Worm (Caenorhabditis elegans) whole organism, L1 larva: ENCODE measurements around the gene C33D9.10.

ENCODE experiments used
- aly-2 ChIP-seq: fragments of 150-350 bp; optimal IDR thresholded peaks from 2 replicates; lab custom pipeline; 2014; ENCODE audit warnings: missing biosample characterization, missing genetic modification characterization
- ceh-63 ChIP-seq: fragments of 200-800 bp; sonication (Bioruptor generic); optimal IDR thresholded peaks from 2 replicates; lab custom pipeline; 2018; ENCODE audit warnings: mild to moderate bottlenecking, missing genetic modification characterization, missing compliant biosample characterization
- lin-35 ChIP-seq, 2 experiments: fragments of 150-350 bp; optimal IDR thresholded peaks; 2 replicates each; lab custom pipeline; 2014; ENCODE audit warnings: missing biosample characterization in 2 of 2, missing genetic modification characterization in 2 of 2, missing genetic modification reagents in 2 of 2
- nhr-76 ChIP-seq: sonication (generic microtip); optimal IDR thresholded peaks from 2 replicates; lab custom pipeline; 2017; ENCODE audit warnings: missing biosample characterization, missing genetic modification characterization

- TF ChIP-seq lin-35 (GFP tag; optimal IDR thresholded peaks at IDR 0.05; lab: Kevin White, UChicago) = no peak
- no peak for TF ChIP-seq ceh-63 (GFP tag; lab: Kevin White, UChicago)
- no peak for TF ChIP-seq aly-2 (tag; lab: Kevin White, UChicago)
- no peak for TF ChIP-seq nhr-76 (tag; lab: Kevin White, UChicago)
These were observed 5.3 kb upstream of the C33D9.10 start for ce11 chrIV:8793223-8793622.
